Fruit fly (Drosophila melanogaster): ENCODE results near the gene CG7634.

DNA sequence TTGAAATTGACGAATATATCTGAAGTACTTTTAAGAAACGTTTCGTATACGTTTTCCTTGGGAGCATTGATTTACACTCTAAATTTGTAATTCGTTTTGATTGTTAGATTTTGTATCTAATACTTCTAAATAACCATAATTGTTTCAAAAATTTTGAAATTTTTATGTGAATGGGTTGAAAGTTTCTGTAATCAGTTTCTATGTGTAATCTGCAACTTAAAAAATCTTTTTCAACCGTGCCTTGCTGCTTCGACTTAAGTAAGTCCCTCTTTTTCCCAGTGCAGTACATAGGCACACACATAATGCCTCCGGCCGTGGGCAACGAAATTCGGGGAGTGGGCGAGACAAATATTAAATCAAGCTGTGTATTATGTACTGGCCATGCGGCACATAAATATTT is 20.2 kb downstream of the CG7634 start:
- TF ChIP-seq Myc (optimal IDR thresholded peaks at IDR 0.05) (no peak), insv (optimal IDR thresholded peaks at IDR 0.05) (no peak), Sin3A (optimal IDR thresholded peaks at IDR 0.05) (no peak), ttk (optimal IDR thresholded peaks at IDR 0.05) (no peak)
